Fruit fly (Drosophila melanogaster) whole organism, pupa: ENCODE data around the gene CG46059.

Source experiments
- CG10348 ChIP-seq: fragments of 200-800 bp; sonication (Bioruptor generic); IDR thresholded peaks from 2 replicates; pipeline ENCODE4 v1.3.6; 2022; ENCODE audit warnings: missing biosample characterization, missing genetic modification characterization
- CG12605 ChIP-seq: fragments of 200-800 bp; sonication (Bioruptor generic); IDR thresholded peaks from 2 replicates; pipeline ENCODE4 v1.3.6; 2022; ENCODE audit warnings: missing biosample characterization, missing genetic modification characterization
- CG13204 ChIP-seq: fragments of 200-800 bp; sonication (Bioruptor generic); optimal IDR thresholded peaks from 2 replicates; lab custom pipeline; 2018; ENCODE audit warnings: missing biosample characterization, mild to moderate bottlenecking, missing genetic modification characterization, moderate library complexity
- CG14655 ChIP-seq: fragments of 200-800 bp; sonication (Bioruptor generic); optimal IDR thresholded peaks from 3 replicates; lab custom pipeline; 2017; ENCODE audit warnings: mild to moderate bottlenecking, missing biosample characterization, missing genetic modification reagents, missing genetic modification characterization
- CG15710 ChIP-seq: fragments of 200-800 bp; sonication (Bioruptor generic); optimal IDR thresholded peaks from 2 replicates; lab custom pipeline; 2018; ENCODE audit warnings: missing biosample characterization, mild to moderate bottlenecking, missing genetic modification characterization, moderate library complexity
- CG17806 ChIP-seq: fragments of 200-800 bp; sonication (Bioruptor generic); optimal IDR thresholded peaks from 2 replicates; lab custom pipeline; 2018; ENCODE audit warnings: missing biosample characterization, mild to moderate bottlenecking, missing genetic modification characterization, moderate library complexity
- CG32121 ChIP-seq: fragments of 200-800 bp; sonication (Bioruptor generic); IDR thresholded peaks from 2 replicates; pipeline ENCODE4 v1.3.6; 2022; ENCODE audit warnings: missing biosample characterization, missing genetic modification characterization
- CG34367 ChIP-seq: fragments of 200-800 bp; sonication (Bioruptor generic); optimal IDR thresholded peaks from 2 replicates; lab custom pipeline; 2018; ENCODE audit warnings: missing biosample characterization, mild to moderate bottlenecking, missing genetic modification characterization
- CG4496 ChIP-seq: fragments of 200-800 bp; sonication (Bioruptor generic); IDR thresholded peaks from 3 replicates; pipeline ENCODE4 v1.3.6; 2022; ENCODE audit warnings: missing biosample characterization, missing genetic modification characterization
- CG8159 ChIP-seq: fragments of 200-800 bp; sonication (Bioruptor generic); optimal IDR thresholded peaks from 3 replicates; lab custom pipeline; 2018; ENCODE audit warnings: missing biosample characterization, mild to moderate bottlenecking, missing genetic modification characterization, moderate library complexity
- CG8301 ChIP-seq: fragments of 200-800 bp; sonication (Bioruptor generic); optimal IDR thresholded peaks from 2 replicates; lab custom pipeline; 2018; ENCODE audit warnings: missing biosample characterization, mild to moderate bottlenecking, missing genetic modification characterization
- CG9948 ChIP-seq: fragments of 200-800 bp; sonication (Bioruptor generic); optimal IDR thresholded peaks from 2 replicates; lab custom pipeline; 2018; ENCODE audit warnings: missing biosample characterization, mild to moderate bottlenecking, missing genetic modification characterization, moderate library complexity
- D1 ChIP-seq: fragments of 200-800 bp; sonication (Bioruptor generic); optimal IDR thresholded peaks from 2 replicates; lab custom pipeline; 2018; ENCODE audit warnings: missing biosample characterization, mild to moderate bottlenecking, missing genetic modification characterization, moderate library complexity
- EcR ChIP-seq: fragments of 200-800 bp; sonication (Bioruptor generic); optimal IDR thresholded peaks from 3 replicates; lab custom pipeline; 2019; ENCODE audit warnings: missing biosample characterization, missing genetic modification characterization, mild to moderate bottlenecking, moderate library complexity, missing genetic modification reagents
- Ets98B ChIP-seq: fragments of 200-800 bp; sonication (Bioruptor generic); IDR thresholded peaks from 2 replicates; pipeline ENCODE4 v1.3.6; 2022; ENCODE audit warnings: missing biosample characterization, missing genetic modification characterization
- Pif1A ChIP-seq: fragments of 200-800 bp; sonication (Bioruptor generic); optimal IDR thresholded peaks from 3 replicates; lab custom pipeline; 2016; ENCODE audit warnings: missing biosample characterization, missing genetic modification characterization
- Pif1B ChIP-seq: fragments of 200-800 bp; sonication (Bioruptor generic); optimal IDR thresholded peaks from 3 replicates; lab custom pipeline; 2016; ENCODE audit warnings: missing biosample characterization, missing genetic modification characterization
- Snoo ChIP-seq: fragments of 200-800 bp; sonication (Bioruptor generic); optimal IDR thresholded peaks from 3 replicates; lab custom pipeline; 2017; ENCODE audit warnings: missing biosample characterization, mild to moderate bottlenecking, missing genetic modification characterization, inconsistent platforms
- fd96Ca ChIP-seq: fragments of 200-800 bp; sonication (Bioruptor generic); IDR thresholded peaks from 3 replicates; pipeline ENCODE4 v1.3.6; 2022; ENCODE audit warnings: missing biosample characterization, missing genetic modification characterization
- gl ChIP-seq: fragments of 200-800 bp; sonication (Bioruptor generic); optimal IDR thresholded peaks from 2 replicates; lab custom pipeline; 2018; ENCODE audit warnings: missing biosample characterization, mild to moderate bottlenecking, missing genetic modification characterization
- rn ChIP-seq: fragments of 200-800 bp; sonication (Bioruptor generic); IDR thresholded peaks from 2 replicates; pipeline ENCODE4 v1.3.6; 2022; ENCODE audit warnings: missing biosample characterization, missing genetic modification characterization

The CG46059 gene

dm6 chr2L:19222311-19222710 lies 38.7 kb upstream of the CG46059 start:
- TF ChIP-seq CG34367: no peak
- TF ChIP-seq CG9948: no peak
- TF ChIP-seq fd96Ca (GFP tag; lab: Robert Waterston, UW): no peak
- no peak for TF ChIP-seq CG8159 (tag; lab: Kevin White, UChicago)
- no peak for TF ChIP-seq CG17806 (tag; lab: Kevin White, UChicago)
- TF ChIP-seq CG12605 (GFP tag; lab: Robert Waterston, UW): no peak
- no peak for TF ChIP-seq Ets98B (GFP tag; lab: Robert Waterston, UW)

dm6 chr2L:19220036-19220612 lies 36.5 kb upstream of the CG46059 start:
- TF ChIP-seq CG13204 (GFP tag; lab: Kevin White, UChicago): no peak

dm6 chr2L:19219473-19219872 lies 35.9 kb upstream of the CG46059 start:
- TF ChIP-seq CG32121 (GFP tag; lab: Robert Waterston, UW) (no peak), CG10348 (GFP tag; lab: Robert Waterston, UW) (no peak), CG8301 (tag; lab: Kevin White, UChicago) (no peak), D1 (tag; lab: Kevin White, UChicago) (no peak), Snoo (tag; lab: Kevin White, UChicago) (no peak), CG9948 (no peak), CG34367 (no peak), rn (GFP tag; lab: Robert Waterston, UW) (no peak), CG14655 (no peak), CG15710 (tag; lab: Kevin White, UChicago) (no peak)
- TF ChIP-seq, all 21 proteins: peak for 0

dm6 chr2L:19217933-19218332 lies 34.3 kb upstream of the CG46059 start:
- TF ChIP-seq Pif1A (GFP tag; lab: Kevin White, UChicago): no peak

- no peak for TF ChIP-seq CG32121 (GFP tag; lab: Robert Waterston, UW)
- TF ChIP-seq Snoo (tag; lab: Kevin White, UChicago): no peak
- no peak for TF ChIP-seq CG9948
- no peak for TF ChIP-seq CG8301 (tag; lab: Kevin White, UChicago)
- TF ChIP-seq D1 (tag; lab: Kevin White, UChicago): no peak
- TF ChIP-seq CG17806 (tag; lab: Kevin White, UChicago): no peak
- no peak for TF ChIP-seq gl (tag; lab: Kevin White, UChicago)
- no peak for TF ChIP-seq CG14655
- TF ChIP-seq CG12605 (GFP tag; lab: Robert Waterston, UW): no peak
- no peak for TF ChIP-seq EcR (GFP tag; lab: Kevin White, UChicago)
- TF ChIP-seq CG4496 (GFP tag; lab: Robert Waterston, UW): no peak
- TF ChIP-seq rn (GFP tag; lab: Robert Waterston, UW): no peak
- no peak for TF ChIP-seq CG13204 (GFP tag; lab: Kevin White, UChicago)
- no peak for TF ChIP-seq fd96Ca (GFP tag; lab: Robert Waterston, UW)
- no peak for TF ChIP-seq CG8159 (tag; lab: Kevin White, UChicago)
- no peak for TF ChIP-seq Pif1B
- no peak for TF ChIP-seq Ets98B (GFP tag; lab: Robert Waterston, UW)
Observed at dm6 chr2L:19212401-19212800, 28.8 kb upstream of the CG46059 start.

- TF ChIP-seq Pif1B: no peak
- TF ChIP-seq D1 (tag; lab: Kevin White, UChicago): no peak
- no peak for TF ChIP-seq CG15710 (tag; lab: Kevin White, UChicago)
- TF ChIP-seq Snoo (tag; lab: Kevin White, UChicago): no peak
- no peak for TF ChIP-seq rn (GFP tag; lab: Robert Waterston, UW)
- no peak for TF ChIP-seq CG14655
- TF ChIP-seq CG8301 (tag; lab: Kevin White, UChicago): no peak
- no peak for TF ChIP-seq CG8159 (tag; lab: Kevin White, UChicago)
- no peak for TF ChIP-seq CG4496 (GFP tag; lab: Robert Waterston, UW)
- no peak for TF ChIP-seq CG34367
- TF ChIP-seq CG32121 (GFP tag; lab: Robert Waterston, UW): no peak
- no peak for TF ChIP-seq CG12605 (GFP tag; lab: Robert Waterston, UW)
- TF ChIP-seq CG9948: no peak
- no peak for TF ChIP-seq fd96Ca (GFP tag; lab: Robert Waterston, UW)
- no peak for TF ChIP-seq CG13204 (GFP tag; lab: Kevin White, UChicago)
- TF ChIP-seq CG17806 (tag; lab: Kevin White, UChicago): no peak
- TF ChIP-seq Pif1A (GFP tag; lab: Kevin White, UChicago): no peak
Observed at dm6 chr2L:19208874-19209273, 25.3 kb upstream of the CG46059 start.

dm6 chr2L:19204546-19204945 lies 21.0 kb upstream of the CG46059 start:
- TF ChIP-seq CG13204 (GFP tag; lab: Kevin White, UChicago) (peak; percentile 22), CG10348 (GFP tag; lab: Robert Waterston, UW) (no peak), CG17806 (tag; lab: Kevin White, UChicago) (no peak), Pif1B (no peak), EcR (GFP tag; lab: Kevin White, UChicago) (no peak), CG32121 (GFP tag; lab: Robert Waterston, UW) (no peak)
